Worm (Caenorhabditis elegans): Measurements from ENCODE around the gene T24C4.5.
A peak's percentile ranks its signal among the peaks of the same experiment; 100 is the strongest.

T24C4.5 gene

ce11 chrIII:856260-856659, 23.3 kb downstream of the T24C4.5 start, which contains the start of gene K02F3.12:
Gene K02F3.12, plus strand, starts transcription at chrIII:856560.
- no peak for TF ChIP-seq ttx-3 (tag; optimal IDR thresholded peaks at IDR 0.05)
- no peak for TF ChIP-seq ceh-6 (GFP tag; optimal IDR thresholded peaks at IDR 0.05)
- TF ChIP-seq ceh-34 (tag; optimal IDR thresholded peaks at IDR 0.05), result no peak
- no peak for TF ChIP-seq hlh-30 (tag; optimal IDR thresholded peaks at IDR 0.05; ENCODE audit: insufficient read depth)
- TF ChIP-seq K02D7.2 (tag; optimal IDR thresholded peaks at IDR 0.05), result no peak
- no peak for TF ChIP-seq pros-1 (tag; optimal IDR thresholded peaks at IDR 0.05)
- no peak for TF ChIP-seq nhr-232 (tag; optimal IDR thresholded peaks at IDR 0.05)
- TF ChIP-seq gmeb-2 (tag; optimal IDR thresholded peaks at IDR 0.05), result no peak
- TF ChIP-seq elt-4 (tag; optimal IDR thresholded peaks at IDR 0.05), result no peak
- TF ChIP-seq dve-1 (tag; optimal IDR thresholded peaks at IDR 0.05), result no peak
- TF ChIP-seq fkh-6 (tag; optimal IDR thresholded peaks at IDR 0.05), result no peak
- no peak for TF ChIP-seq hlh-13 (GFP tag; optimal IDR thresholded peaks at IDR 0.05)
- TF ChIP-seq ceh-30 (tag; optimal IDR thresholded peaks at IDR 0.05), result no peak
- TF ChIP-seq ceh-31 (tag; optimal IDR thresholded peaks at IDR 0.05), result no peak
- no peak for TF ChIP-seq ets-4 (tag; optimal IDR thresholded peaks at IDR 0.05)
- TF ChIP-seq unc-86 (tag; optimal IDR thresholded peaks at IDR 0.05), result no peak

ce11 chrIII:853859-854359, 25.6 kb downstream of the T24C4.5 start, which contains the start of the genes rnp-5 and tag-51:
Gene rnp-5, minus strand, starts transcription at chrIII:853909.
Gene tag-51, plus strand, starts transcription at chrIII:854221.
- no peak for TF ChIP-seq ceh-24 (tag; optimal IDR thresholded peaks at IDR 0.05)
- no peak for TF ChIP-seq che-1 (tag; optimal IDR thresholded peaks at IDR 0.05)
- TF ChIP-seq pros-1 (tag; optimal IDR thresholded peaks at IDR 0.05), result no peak
- no peak for TF ChIP-seq ahr-1 (tag; optimal IDR thresholded peaks at IDR 0.05)
- no peak for TF ChIP-seq ceh-45 (GFP tag; IDR thresholded peaks at IDR 0.05)
- no peak for TF ChIP-seq gmeb-2 (tag; optimal IDR thresholded peaks at IDR 0.05)
- no peak for TF ChIP-seq F13H6.1 (tag; optimal IDR thresholded peaks at IDR 0.05)
- TF ChIP-seq unc-86 (tag; optimal IDR thresholded peaks at IDR 0.05), result no peak
- no peak for TF ChIP-seq ceh-2 (tag; optimal IDR thresholded peaks at IDR 0.05)
- no peak for TF ChIP-seq sox-4 (tag; optimal IDR thresholded peaks at IDR 0.05)
- TF ChIP-seq C08G9.2 (tag; optimal IDR thresholded peaks at IDR 0.05), result no peak

- no peak for TF ChIP-seq zip-5 (tag; optimal IDR thresholded peaks at IDR 0.05)
- peak; percentile 66 for TF ChIP-seq elt-4 (tag; optimal IDR thresholded peaks at IDR 0.05)
- no peak for TF ChIP-seq tbx-2 (tag; optimal IDR thresholded peaks at IDR 0.05)
- peak; percentile 8 for TF ChIP-seq C08G9.2 (tag; optimal IDR thresholded peaks at IDR 0.05)
- TF ChIP-seq dve-1 (tag; optimal IDR thresholded peaks at IDR 0.05), result no peak
- no peak for TF ChIP-seq ceh-45 (GFP tag; IDR thresholded peaks at IDR 0.05)
- TF ChIP-seq pqm-1 (tag; optimal IDR thresholded peaks at IDR 0.05), result no peak
- TF ChIP-seq hlh-8 (tag; optimal IDR thresholded peaks at IDR 0.05), result no peak
- no peak for TF ChIP-seq C38D4.7 (GFP tag; optimal IDR thresholded peaks at IDR 0.05)
- no peak for TF ChIP-seq ceh-6 (GFP tag; optimal IDR thresholded peaks at IDR 0.05)
Measured at ce11 chrIII:853414-853813, 26.1 kb downstream of the T24C4.5 start.

ce11 chrIII:852296-852695, 27.2 kb downstream of the T24C4.5 start, which contains the start of gene moma-1:
Gene moma-1, minus strand, starts transcription at chrIII:852396.
- TF ChIP-seq lim-6 (tag; optimal IDR thresholded peaks at IDR 0.05), result no peak
- TF ChIP-seq pat-9 (tag; optimal IDR thresholded peaks at IDR 0.05), result no peak
- no peak for TF ChIP-seq madf-2 (tag; optimal IDR thresholded peaks at IDR 0.05)

- TF ChIP-seq ceh-30 (tag; optimal IDR thresholded peaks at IDR 0.05) (no peak), ztf-16 (tag; optimal IDR thresholded peaks at IDR 0.05) (no peak), ceh-9 (tag; optimal IDR thresholded peaks at IDR 0.05) (no peak), sdc-2 (tag; optimal IDR thresholded peaks at IDR 0.05) (no peak), tbx-7 (tag; optimal IDR thresholded peaks at IDR 0.05) (no peak), elt-2 (tag; optimal IDR thresholded peaks at IDR 0.05) (peak; percentile 73), ttx-3 (tag; optimal IDR thresholded peaks at IDR 0.05) (no peak), pax-1 (tag; optimal IDR thresholded peaks at IDR 0.05) (peak; percentile 17), mec-3 (tag; optimal IDR thresholded peaks at IDR 0.05; ENCODE audit: borderline replicate concordance) (no peak), rnt-1 (tag; optimal IDR thresholded peaks at IDR 0.05) (no peak)
Measured at ce11 chrIII:845485-845884, 34.0 kb downstream of the T24C4.5 start, which contains the start of gene K02F3.2. Gene K02F3.2, plus strand, starts transcription at chrIII:845841.

Measured in whole organism, late embryonic.